Fruit fly (Drosophila melanogaster) whole organism, wandering third instar larva: Measurements from ENCODE around the gene Pdp.

Source experiments
- CG32264 ChIP-seq: fragments of 200-800 bp; sonication (Bioruptor generic); optimal IDR thresholded peaks from 2 replicates; lab custom pipeline; 2016; ENCODE audit warnings: missing biosample characterization, missing genetic modification characterization
- CG9705 ChIP-seq: fragments of 200-800 bp; sonication (Bioruptor generic); optimal IDR thresholded peaks from 2 replicates; lab custom pipeline; 2018; ENCODE audit warnings: missing biosample characterization, mild to moderate bottlenecking, missing genetic modification characterization
- Dfd ChIP-seq: fragments of >200 bp; optimal IDR thresholded peaks from 2 replicates; lab custom pipeline; 2017; ENCODE audit warnings: missing biosample characterization, missing genetic modification characterization
- Dif ChIP-seq: fragments of 200-275, 200-300 bp; sonication (Bioruptor generic); optimal IDR thresholded peaks from 2 replicates; lab custom pipeline; 2018; ENCODE audit warnings: missing biosample characterization, missing genetic modification characterization; ENCODE audit not compliant: partially characterized antibody
- GATAd ChIP-seq: sonication (Bioruptor generic); optimal IDR thresholded peaks from 2 replicates; lab custom pipeline; 2016; ENCODE audit warnings: missing biosample characterization, missing genetic modification characterization
- HLH106 ChIP-seq: fragments of 200-800 bp; optimal IDR thresholded peaks from 3 replicates; lab custom pipeline; 2019; ENCODE audit warnings: missing biosample characterization, mild to moderate bottlenecking, missing genetic modification characterization, moderate library complexity
- Hnf4 ChIP-seq: fragments of 200-800 bp; sonication (Bioruptor generic); optimal IDR thresholded peaks from 2 replicates; lab custom pipeline; 2016; ENCODE audit warnings: missing biosample characterization, mild to moderate bottlenecking, missing genetic modification characterization
- Hr78 ChIP-seq: fragments of >200 bp; optimal IDR thresholded peaks from 2 replicates; lab custom pipeline; 2017; ENCODE audit warnings: missing biosample characterization, missing genetic modification characterization
- Jra ChIP-seq: sonication (Bioruptor generic); optimal IDR thresholded peaks from 2 replicates; lab custom pipeline; 2016; ENCODE audit warnings: missing biosample characterization, missing genetic modification characterization
- N ChIP-seq: fragments of >200 bp; optimal IDR thresholded peaks from 2 replicates; lab custom pipeline; 2018; ENCODE audit warnings: missing biosample characterization, missing external identifiers, missing genetic modification characterization
- OdsH ChIP-seq: fragments of 200-800 bp; sonication (Bioruptor generic); optimal IDR thresholded peaks from 2 replicates; lab custom pipeline; 2016; ENCODE audit warnings: missing biosample characterization, mild to moderate bottlenecking, missing genetic modification characterization
- Rel ChIP-seq, 2 experiments: fragments of 200-800 bp; sonication (Bioruptor generic) in 1 of 2; optimal IDR thresholded peaks; 2 replicates in 1 of 2; 3 replicates in 1 of 2; lab custom pipeline; 2016 to 2019; ENCODE audit warnings: mild to moderate bottlenecking in 2 of 2, missing biosample characterization in 2 of 2, missing genetic modification characterization in 2 of 2, moderate library complexity in 1 of 2
- Sp1 ChIP-seq: fragments of 200-800 bp; sonication (Bioruptor generic); optimal IDR thresholded peaks from 3 replicates; lab custom pipeline; 2019; ENCODE audit warnings: missing biosample characterization, mild to moderate bottlenecking, missing genetic modification characterization, moderate library complexity
- br ChIP-seq: fragments of 200-800 bp; sonication (Bioruptor generic); optimal IDR thresholded peaks from 2 replicates; lab custom pipeline; 2016; ENCODE audit warnings: missing biosample characterization, missing genetic modification characterization
- brk ChIP-seq: fragments of 200-800 bp; sonication (Bioruptor generic); optimal IDR thresholded peaks from 2 replicates; lab custom pipeline; 2016; ENCODE audit warnings: missing biosample characterization, mild to moderate bottlenecking, missing genetic modification characterization
- dl ChIP-seq, 2 experiments: fragments of 175-275, 200-275 bp in 1 of 2; fragments of 200-275 bp in 1 of 2; sonication (Bioruptor generic); optimal IDR thresholded peaks; lab custom pipeline; 2018; ENCODE audit warnings: mild to moderate bottlenecking in 2 of 2, missing biosample characterization in 2 of 2, missing genetic modification characterization in 2 of 2, moderate library complexity in 2 of 2; ENCODE audit not compliant: partially characterized antibody in 2 of 2, insufficient read depth in 1 of 2
- dmrt93B ChIP-seq: fragments of 200-800 bp; sonication (Bioruptor generic); optimal IDR thresholded peaks from 2 replicates; lab custom pipeline; 2018; ENCODE audit warnings: missing biosample characterization, mild to moderate bottlenecking, missing genetic modification characterization
- ey ChIP-seq: fragments of 200-800 bp; sonication (Bioruptor generic); optimal IDR thresholded peaks from 2 replicates; lab custom pipeline; 2016; ENCODE audit warnings: missing biosample characterization, missing genetic modification characterization
- foxo ChIP-seq, 2 experiments: fragments of 200-800 bp; sonication (Bioruptor generic); optimal IDR thresholded peaks; 2 replicates in 1 of 2; 3 replicates in 1 of 2; lab custom pipeline; 2016 to 2017; ENCODE audit warnings: missing biosample characterization in 2 of 2, missing genetic modification characterization in 2 of 2
- fru ChIP-seq: fragments of 200-800 bp; sonication (Bioruptor generic); optimal IDR thresholded peaks from 3 replicates; lab custom pipeline; 2016; ENCODE audit warnings: missing biosample characterization, mild to moderate bottlenecking, missing genetic modification characterization
- h ChIP-seq: fragments of 200-800 bp; sonication (Bioruptor generic); optimal IDR thresholded peaks from 3 replicates; lab custom pipeline; 2016; ENCODE audit warnings: missing biosample characterization, mild to moderate bottlenecking, missing genetic modification characterization
- jim ChIP-seq: fragments of 175-275, 200-325 bp; sonication (Bioruptor generic); optimal IDR thresholded peaks from 2 replicates; lab custom pipeline; 2016; ENCODE audit warnings: missing biosample characterization, mild to moderate bottlenecking, missing genetic modification characterization
- pan ChIP-seq: fragments of >200 bp; optimal IDR thresholded peaks from 2 replicates; lab custom pipeline; 2017
- psq ChIP-seq: fragments of 200-800 bp; sonication (Bioruptor generic); optimal IDR thresholded peaks from 3 replicates; lab custom pipeline; 2017; ENCODE audit warnings: missing biosample characterization, mild to moderate bottlenecking, missing genetic modification characterization, moderate library complexity
- rgr ChIP-seq: fragments of 200-800 bp; sonication (Bioruptor generic); optimal IDR thresholded peaks from 3 replicates; lab custom pipeline; 2016; ENCODE audit warnings: missing biosample characterization, mild to moderate bottlenecking, missing genetic modification characterization
- sage ChIP-seq: fragments of 200-800 bp; sonication (Bioruptor generic); optimal IDR thresholded peaks from 2 replicates; lab custom pipeline; 2016; ENCODE audit warnings: missing biosample characterization, mild to moderate bottlenecking, missing genetic modification characterization
- sv ChIP-seq: fragments of 200-800 bp; sonication (Bioruptor generic); optimal IDR thresholded peaks from 3 replicates; lab custom pipeline; 2016; ENCODE audit warnings: missing biosample characterization, missing genetic modification characterization
- tai ChIP-seq: sonication (Bioruptor generic); optimal IDR thresholded peaks from 2 replicates; lab custom pipeline; 2016; ENCODE audit warnings: missing biosample characterization, missing genetic modification characterization
- usp ChIP-seq: fragments of >200 bp; optimal IDR thresholded peaks from 2 replicates; lab custom pipeline; 2017; ENCODE audit warnings: missing biosample characterization, missing genetic modification characterization
- woc ChIP-seq: sonication (Bioruptor generic); optimal IDR thresholded peaks from 2 replicates; lab custom pipeline; 2016; ENCODE audit warnings: missing biosample characterization, mild to moderate bottlenecking, missing genetic modification characterization

The Pdp gene

dm6 chrX:7710439-7711154, 23.9 kb downstream of the Pdp start:
- no peak for TF ChIP-seq Rel (GFP tag; optimal IDR thresholded peaks at IDR 0.05; lab: Kevin White, UChicago)
- no peak for TF ChIP-seq Rel (tag; optimal IDR thresholded peaks at IDR 0.05; lab: Kevin White, UChicago)
- TF ChIP-seq br: no peak
- TF ChIP-seq sage (GFP tag; lab: Kevin White, UChicago): no peak
- TF ChIP-seq Hnf4: no peak
- peak; percentile 63 for TF ChIP-seq GATAd
- TF ChIP-seq dl (GFP tag; optimal IDR thresholded peaks at IDR 0.05; lab: Kevin White, UChicago; ENCODE audit: insufficient read depth in 1 of 2, partially characterized antibody in 2 of 2): no peak
- TF ChIP-seq N (GFP tag; lab: Kevin White, UChicago): no peak
- no peak for TF ChIP-seq pan (lab: Kevin White, UChicago)
- TF ChIP-seq Dfd (GFP tag; lab: Kevin White, UChicago): no peak
- TF ChIP-seq fru (GFP tag; lab: Kevin White, UChicago): no peak
- no peak for TF ChIP-seq brk (GFP tag; lab: Kevin White, UChicago)
- TF ChIP-seq jim (GFP tag; lab: Kevin White, UChicago): no peak
- TF ChIP-seq tai: peak; percentile 36
- peak; percentile 40 for TF ChIP-seq h (GFP tag; lab: Kevin White, UChicago)
- TF ChIP-seq Jra (GFP tag; lab: Kevin White, UChicago): no peak
- TF ChIP-seq Dif: no peak
- TF ChIP-seq rgr (GFP tag; lab: Kevin White, UChicago): no peak
- peak in 1 of 2 experiments; percentile 45 for TF ChIP-seq foxo (GFP tag; optimal IDR thresholded peaks at IDR 0.05; lab: Kevin White, UChicago)
- TF ChIP-seq CG32264 (GFP tag; lab: Kevin White, UChicago): no peak
- peak; percentile 11 for TF ChIP-seq HLH106 (tag; lab: Kevin White, UChicago)
- TF ChIP-seq Sp1 (GFP tag; lab: Kevin White, UChicago): peak; percentile 77

dm6 chrX:7709708-7710438, 24.6 kb downstream of the Pdp start:
- TF ChIP-seq psq: peak; percentile 50
- peak; percentile 64 for TF ChIP-seq Dif
- peak; percentile 44 to 64 for TF ChIP-seq dl (GFP tag; optimal IDR thresholded peaks at IDR 0.05; lab: Kevin White, UChicago; ENCODE audit: insufficient read depth in 1 of 2, partially characterized antibody in 2 of 2)
- TF ChIP-seq sage (GFP tag; lab: Kevin White, UChicago): no peak
- no peak for TF ChIP-seq Jra (GFP tag; lab: Kevin White, UChicago)
- TF ChIP-seq foxo (GFP tag; optimal IDR thresholded peaks at IDR 0.05; lab: Kevin White, UChicago): no peak

- peak; percentile 73 for TF ChIP-seq HLH106 (tag; lab: Kevin White, UChicago)
- TF ChIP-seq ey (GFP tag; lab: Kevin White, UChicago): peak; percentile 85
- TF ChIP-seq Hnf4: peak; percentile 58
- TF ChIP-seq OdsH: peak; percentile 75
- TF ChIP-seq Dif: peak; percentile 36
- peak; percentile 74 for TF ChIP-seq dmrt93B (GFP tag; lab: Kevin White, UChicago)
- peak; percentile 67 for TF ChIP-seq woc (GFP tag; lab: Kevin White, UChicago)
- TF ChIP-seq rgr (GFP tag; lab: Kevin White, UChicago): peak; percentile 78
- TF ChIP-seq h (GFP tag; lab: Kevin White, UChicago): peak; percentile 82
- TF ChIP-seq CG32264 (GFP tag; lab: Kevin White, UChicago): peak; percentile 19
- no peak for TF ChIP-seq usp
- TF ChIP-seq CG9705: peak; percentile 54
- no peak for TF ChIP-seq Hr78 (GFP tag; lab: Kevin White, UChicago)
- peak; percentile 56 for TF ChIP-seq Jra (GFP tag; lab: Kevin White, UChicago)
- peak; percentile 53 for TF ChIP-seq Rel (GFP tag; optimal IDR thresholded peaks at IDR 0.05; lab: Kevin White, UChicago)
- TF ChIP-seq Rel (tag; optimal IDR thresholded peaks at IDR 0.05; lab: Kevin White, UChicago): peak; percentile 10
- peak; percentile 19 to 85 for TF ChIP-seq foxo (GFP tag; optimal IDR thresholded peaks at IDR 0.05; lab: Kevin White, UChicago)
- peak; percentile 88 for TF ChIP-seq psq
- peak; percentile 77 for TF ChIP-seq Sp1 (GFP tag; lab: Kevin White, UChicago)
- TF ChIP-seq jim (GFP tag; lab: Kevin White, UChicago): no peak
- TF ChIP-seq br: peak; percentile 86
- no peak for TF ChIP-seq pan (lab: Kevin White, UChicago)
- peak; percentile 94 for TF ChIP-seq sv
- peak; percentile 49 for TF ChIP-seq tai
- peak; percentile 91 for TF ChIP-seq fru (GFP tag; lab: Kevin White, UChicago)
- TF ChIP-seq Dfd (GFP tag; lab: Kevin White, UChicago): no peak
These were observed 25.3 kb downstream of the Pdp start, which contains the start of gene CHES-1-like for dm6 chrX:7708942-7709707. CHES-1-like (minus strand) TSS chrX:7709385.
